Worm (Caenorhabditis elegans) whole organism, young adult: ENCODE data around the gene syp-1.

Source experiments
- B0019.2 ChIP-seq: fragments of 200-800 bp; sonication (Bioruptor generic); conservative IDR thresholded peaks from 2 replicates; pipeline ENCODE4 v1.3.6; 2022; ENCODE audit warnings: missing genetic modification reagents, missing genetic modification characterization, missing compliant biosample characterization
- B0336.3 ChIP-seq: fragments of 200-800 bp; sonication (Bioruptor generic); IDR thresholded peaks from 2 replicates; pipeline ENCODE4 v1.3.6; 2022; ENCODE audit warnings: missing genetic modification characterization, missing compliant biosample characterization
- C06A6.2 ChIP-seq: fragments of 200-800 bp; sonication (Bioruptor generic); conservative IDR thresholded peaks from 2 replicates; pipeline ENCODE4 v1.3.6; 2022; ENCODE audit warnings: missing genetic modification characterization, missing compliant biosample characterization
- F22D6.2 ChIP-seq: sonication (generic microtip); optimal IDR thresholded peaks from 2 replicates; lab custom pipeline; 2016; ENCODE audit warnings: mild to moderate bottlenecking, missing genetic modification characterization, missing compliant biosample characterization
- F49E8.2 ChIP-seq: sonication (generic microtip); optimal IDR thresholded peaks from 3 replicates; lab custom pipeline; 2017; ENCODE audit warnings: missing genetic modification characterization, mild to moderate bottlenecking, missing compliant biosample characterization, antibody characterized with exemption, moderate library complexity; ENCODE audit not compliant: insufficient read depth
- F55B11.4 ChIP-seq: sonication (generic microtip); optimal IDR thresholded peaks from 2 replicates; lab custom pipeline; 2016; ENCODE audit warnings: missing compliant biosample characterization, missing genetic modification characterization, borderline replicate concordance; ENCODE audit not compliant: insufficient read depth
- F57A8.1 ChIP-seq: fragments of 200-800 bp; sonication (Bioruptor generic); optimal IDR thresholded peaks from 2 replicates; lab custom pipeline; 2018; ENCODE audit warnings: mild to moderate bottlenecking, missing genetic modification characterization, moderate library complexity, missing compliant biosample characterization
- K12H6.12 ChIP-seq: fragments of 200-800 bp; sonication (Bioruptor generic); optimal IDR thresholded peaks from 2 replicates; lab custom pipeline; 2018; ENCODE audit warnings: mild to moderate bottlenecking, missing genetic modification characterization, missing compliant biosample characterization
- T07F8.4 ChIP-seq: sonication (generic microtip); optimal IDR thresholded peaks from 2 replicates; lab custom pipeline; 2016; ENCODE audit warnings: mild to moderate bottlenecking, missing genetic modification characterization, moderate library complexity, missing compliant biosample characterization
- Y56A3A.18 ChIP-seq: fragments of 200-800 bp; sonication (Bioruptor generic); IDR thresholded peaks from 2 replicates; pipeline ENCODE4 v1.3.6; 2022; ENCODE audit warnings: missing genetic modification reagents, missing genetic modification characterization, missing compliant biosample characterization
- Y79H2A.3 ChIP-seq: fragments of 200-800 bp; sonication (Bioruptor generic); conservative IDR thresholded peaks from 2 replicates; pipeline ENCODE4 v1.3.6; 2022; ENCODE audit warnings: missing genetic modification reagents, missing genetic modification characterization, missing compliant biosample characterization
- attf-3 ChIP-seq: fragments of 200-800 bp; sonication (Bioruptor generic); conservative IDR thresholded peaks from 2 replicates; pipeline ENCODE4 v1.3.6; 2022; ENCODE audit warnings: missing genetic modification reagents, missing genetic modification characterization, missing compliant biosample characterization
- attf-5 ChIP-seq: fragments of 200-800 bp; sonication (Bioruptor generic); optimal IDR thresholded peaks from 2 replicates; lab custom pipeline; 2018; ENCODE audit warnings: mild to moderate bottlenecking, missing genetic modification characterization, missing compliant biosample characterization
- attf-6 ChIP-seq: fragments of 200-800 bp; sonication (Bioruptor generic); IDR thresholded peaks from 2 replicates; pipeline ENCODE4 v1.3.6; 2022; ENCODE audit warnings: missing genetic modification reagents, missing genetic modification characterization, missing compliant biosample characterization
- bed-2 ChIP-seq: fragments of 200-800 bp; sonication (Bioruptor generic); IDR thresholded peaks from 2 replicates; pipeline ENCODE4 v1.3.6; 2022; ENCODE audit warnings: missing genetic modification reagents, missing genetic modification characterization, missing compliant biosample characterization
- cebp-1 ChIP-seq, 2 experiments: fragments of 200-800 bp in 1 of 2; sonication (Bioruptor generic) in 1 of 2; sonication (generic microtip) in 1 of 2; IDR thresholded peaks in 1 of 2; optimal IDR thresholded peaks in 1 of 2; 2 replicates each; pipeline versions ENCODE4 v1.3.6 to Lab custom; 2017 to 2022; ENCODE audit warnings: missing compliant biosample characterization in 2 of 2, missing genetic modification characterization in 2 of 2, mild to moderate bottlenecking in 1 of 2, missing genetic modification reagents in 1 of 2, moderate library complexity in 1 of 2
- cebp-2 ChIP-seq: fragments of 200-800 bp; sonication (Bioruptor generic); IDR thresholded peaks from 2 replicates; pipeline ENCODE4 v1.3.6; 2022; ENCODE audit warnings: missing genetic modification characterization, missing compliant biosample characterization
- ceh-40 ChIP-seq: fragments of 200-800 bp; sonication (Bioruptor generic); IDR thresholded peaks from 2 replicates; pipeline ENCODE4 v1.3.6; 2022; ENCODE audit warnings: missing genetic modification characterization, missing compliant biosample characterization
- ceh-91 ChIP-seq: fragments of 200-800 bp; sonication (Bioruptor generic); IDR thresholded peaks from 2 replicates; pipeline ENCODE4 v1.3.6; 2022; ENCODE audit warnings: missing genetic modification reagents, missing genetic modification characterization, missing compliant biosample characterization
- dpff-1 ChIP-seq: sonication (generic microtip); optimal IDR thresholded peaks from 2 replicates; lab custom pipeline; 2017; ENCODE audit warnings: mild to moderate bottlenecking, missing genetic modification characterization, missing compliant biosample characterization
- dpl-1 ChIP-seq: fragments of 150-350 bp; optimal IDR thresholded peaks from 2 replicates; lab custom pipeline; 2014; ENCODE audit warnings: missing biosample characterization, missing genetic modification reagents, missing genetic modification characterization
- egl-44 ChIP-seq: fragments of 200-800 bp; sonication (Bioruptor generic); IDR thresholded peaks from 2 replicates; pipeline ENCODE4 v1.3.6; 2022; ENCODE audit warnings: missing genetic modification reagents, missing genetic modification characterization, missing compliant biosample characterization
- fkh-3 ChIP-seq: sonication (generic microtip); optimal IDR thresholded peaks from 2 replicates; lab custom pipeline; 2016; ENCODE audit warnings: mild to moderate bottlenecking, missing genetic modification characterization, missing compliant biosample characterization
- hlh-12 ChIP-seq: sonication (generic microtip); optimal IDR thresholded peaks from 2 replicates; lab custom pipeline; 2016; ENCODE audit warnings: missing genetic modification characterization, missing compliant biosample characterization
- hmg-1.2 ChIP-seq: fragments of 200-800 bp; sonication (Bioruptor generic); IDR thresholded peaks from 2 replicates; pipeline ENCODE4 v1.3.6; 2022; ENCODE audit warnings: missing genetic modification reagents, missing genetic modification characterization, missing compliant biosample characterization
- let-607 ChIP-seq, 2 experiments: fragments of 200-800 bp in 1 of 2; sonication (Bioruptor generic) in 1 of 2; sonication (generic microtip) in 1 of 2; optimal IDR thresholded peaks; 2 replicates each; lab custom pipeline; 2016 to 2018; ENCODE audit warnings: mild to moderate bottlenecking in 2 of 2, missing compliant biosample characterization in 2 of 2, missing genetic modification characterization in 2 of 2, moderate library complexity in 2 of 2, missing genotype in 1 of 2
- lin-54 ChIP-seq: fragments of 200-800 bp; sonication (Bioruptor generic); optimal IDR thresholded peaks from 2 replicates; lab custom pipeline; 2018; ENCODE audit warnings: mild to moderate bottlenecking, missing genetic modification characterization, missing compliant biosample characterization
- madf-10 ChIP-seq: sonication (generic microtip); optimal IDR thresholded peaks from 2 replicates; lab custom pipeline; 2016; ENCODE audit warnings: mild to moderate bottlenecking, missing genetic modification characterization, missing compliant biosample characterization
- madf-6 ChIP-seq: fragments of 200-800 bp; sonication (Bioruptor generic); IDR thresholded peaks from 2 replicates; pipeline ENCODE4 v1.3.6; 2022; ENCODE audit warnings: missing genetic modification reagents, missing genetic modification characterization, missing compliant biosample characterization
- mes-4 ChIP-seq: sonication (generic microtip); optimal IDR thresholded peaks from 2 replicates; lab custom pipeline; 2016; ENCODE audit warnings: missing genotype, missing genetic modification characterization, missing compliant biosample characterization
- mxl-1 ChIP-seq: sonication (generic microtip); optimal IDR thresholded peaks from 2 replicates; lab custom pipeline; 2016; ENCODE audit warnings: missing genetic modification characterization, missing compliant biosample characterization
- nfya-1 ChIP-seq: sonication (generic microtip); optimal IDR thresholded peaks from 2 replicates; lab custom pipeline; 2017; ENCODE audit warnings: antibody characterized with exemption, missing compliant biosample characterization, missing genetic modification characterization, borderline replicate concordance; ENCODE audit not compliant: insufficient read depth
- nfya-2 ChIP-seq: fragments of 200-800 bp; sonication (Bioruptor generic); IDR thresholded peaks from 2 replicates; pipeline ENCODE4 v1.3.6; 2022; ENCODE audit warnings: missing genetic modification reagents, missing genetic modification characterization, missing compliant biosample characterization
- nfyb-1 ChIP-seq: fragments of 200-800 bp; sonication (Bioruptor generic); IDR thresholded peaks from 2 replicates; pipeline ENCODE4 v1.3.6; 2022; ENCODE audit warnings: missing genetic modification reagents, missing genetic modification characterization, missing compliant biosample characterization
- nhr-27 ChIP-seq: fragments of 200-800 bp; sonication (Bioruptor generic); optimal IDR thresholded peaks from 2 replicates; lab custom pipeline; 2018; ENCODE audit warnings: mild to moderate bottlenecking, missing genetic modification characterization, moderate library complexity, missing compliant biosample characterization
- nhr-90 ChIP-seq: sonication (generic microtip); optimal IDR thresholded peaks from 2 replicates; lab custom pipeline; 2016; ENCODE audit warnings: missing genotype, mild to moderate bottlenecking, missing genetic modification characterization, missing compliant biosample characterization
- pbrm-1 ChIP-seq: fragments of 200-800 bp; sonication (Bioruptor generic); IDR thresholded peaks from 2 replicates; pipeline ENCODE4 v1.3.6; 2022; ENCODE audit warnings: missing genetic modification reagents, missing genetic modification characterization, missing compliant biosample characterization
- rcor-1 ChIP-seq: fragments of 200-800 bp; sonication (Bioruptor generic); IDR thresholded peaks from 2 replicates; pipeline ENCODE4 v1.3.6; 2022; ENCODE audit warnings: missing genetic modification reagents, missing genetic modification characterization, missing compliant biosample characterization
- repo-1 ChIP-seq: sonication (generic microtip); optimal IDR thresholded peaks from 2 replicates; lab custom pipeline; 2017; ENCODE audit warnings: mild to moderate bottlenecking, missing genetic modification characterization, missing compliant biosample characterization
- rpc-1 ChIP-seq, 2 experiments: fragments of 150-350 bp in 1 of 2; sonication (generic microtip) in 1 of 2; optimal IDR thresholded peaks; 2 replicates each; lab custom pipeline; 2014 to 2018; ENCODE audit warnings: missing biosample characterization in 1 of 2, missing genetic modification characterization in 1 of 2, missing genetic modification reagents in 1 of 2, missing genotype in 1 of 2
- sea-2 ChIP-seq: fragments of 200-800 bp; sonication (Bioruptor generic); IDR thresholded peaks from 2 replicates; pipeline ENCODE4 v1.3.6; 2022; ENCODE audit warnings: missing genetic modification characterization, missing compliant biosample characterization
- snpc-3.4 ChIP-seq: sonication (generic microtip); optimal IDR thresholded peaks from 2 replicates; lab custom pipeline; 2017; ENCODE audit warnings: missing genetic modification characterization, mild to moderate bottlenecking, missing compliant biosample characterization, antibody characterized with exemption, moderate library complexity, missing genotype, missing genetic modification reagents
- tbp1 ChIP-seq: fragments of 200-800 bp; sonication (Bioruptor generic); optimal IDR thresholded peaks from 2 replicates; lab custom pipeline; 2018; ENCODE audit warnings: mild to moderate bottlenecking, missing genetic modification characterization, missing compliant biosample characterization
- tbx-9 ChIP-seq: sonication (generic microtip); optimal IDR thresholded peaks from 2 replicates; lab custom pipeline; 2016; ENCODE audit warnings: borderline replicate concordance, missing genetic modification characterization, inconsistent platforms, missing compliant biosample characterization
- ztf-22 ChIP-seq: fragments of 200-800 bp; sonication (Bioruptor generic); optimal IDR thresholded peaks from 2 replicates; lab custom pipeline; 2018; ENCODE audit warnings: mild to moderate bottlenecking, missing genetic modification characterization, moderate library complexity, missing compliant biosample characterization
- ztf-25 ChIP-seq: fragments of 200-800 bp; sonication (Bioruptor generic); IDR thresholded peaks from 2 replicates; pipeline ENCODE4 v1.3.6; 2022; ENCODE audit warnings: missing genetic modification reagents, missing genetic modification characterization, missing compliant biosample characterization
- ztf-28 ChIP-seq: fragments of 200-800 bp; sonication (Bioruptor generic); IDR thresholded peaks from 2 replicates; pipeline ENCODE4 v1.3.6; 2022; ENCODE audit warnings: missing genetic modification reagents, missing genetic modification characterization, missing compliant biosample characterization

Gene syp-1

ce11 chrV:16370039-16370438 lies 34.0 kb upstream of the syp-1 start (continued):
- TF ChIP-seq bed-2 (0 out of 2 replicates have a peak, but pooled peaks have one; percentile 60), sea-2 (GFP tag; lab: Robert Waterston, UW) (0 out of 2 replicates have a peak, but pooled peaks have one; percentile 29), rpc-1 (optimal IDR thresholded peaks at IDR 0.05; lab: Kevin White, UChicago) (peak; percentile 92), rpc-1 (tag; optimal IDR thresholded peaks at IDR 0.05; lab: Kevin White, UChicago) (peak; percentile 88), nfya-2 (GFP tag; lab: Robert Waterston, UW) (0 out of 2 replicates have a peak, but pooled peaks have one; percentile 42), ztf-25 (GFP tag; lab: Robert Waterston, UW) (peak; percentile 84; the same call in 1 of the 2 replicates), F57A8.1 (GFP tag; lab: Kevin White, UChicago) (peak; percentile 62), F22D6.2 (tag; lab: Kevin White, UChicago) (peak; percentile 27), Y79H2A.3 (GFP tag; lab: Robert Waterston, UW) (0 out of 2 replicates have a peak, but pooled peaks have one; percentile 58), let-607 (tag; optimal IDR thresholded peaks at IDR 0.05; lab: Kevin White, UChicago) (peak; percentile 44 to 66), dpff-1 (peak; percentile 77), tbp1 (GFP tag; lab: Kevin White, UChicago) (peak; percentile 91), egl-44 (GFP tag; lab: Robert Waterston, UW) (peak; percentile 92), attf-3 (GFP tag; lab: Robert Waterston, UW) (no peak), nfya-1 (tag; lab: Kevin White, UChicago) (no peak), ceh-91 (GFP tag; lab: Robert Waterston, UW) (0 out of 2 replicates have a peak, but pooled peaks have one; percentile 52), F49E8.2 (tag; lab: Kevin White, UChicago) (peak; percentile 65), ztf-22 (GFP tag; lab: Kevin White, UChicago) (no peak), attf-6 (GFP tag; lab: Robert Waterston, UW) (peak; percentile 88), ztf-28 (GFP tag; lab: Robert Waterston, UW) (peak; percentile 88), repo-1 (tag; lab: Kevin White, UChicago) (peak; percentile 89), pbrm-1 (GFP tag; lab: Robert Waterston, UW) (peak; percentile 89), attf-5 (peak; percentile 83), snpc-3.4 (tag; lab: Kevin White, UChicago) (peak; percentile 58), madf-6 (GFP tag; lab: Robert Waterston, UW) (peak; percentile 64; the same call in 1 of the 2 replicates), F55B11.4 (tag; lab: Kevin White, UChicago) (no peak), hmg-1.2 (GFP tag; lab: Robert Waterston, UW) (peak; percentile 77), mxl-1 (tag; lab: Kevin White, UChicago) (peak; percentile 94), rcor-1 (GFP tag; lab: Robert Waterston, UW) (peak; percentile 72), mes-4 (tag; lab: Kevin White, UChicago) (peak; percentile 38), cebp-2 (GFP tag; lab: Robert Waterston, UW) (peak; percentile 87), Y56A3A.18 (GFP tag; lab: Robert Waterston, UW) (peak; percentile 92), hlh-12 (tag; lab: Kevin White, UChicago) (no peak), C06A6.2 (GFP tag; lab: Robert Waterston, UW) (peak; percentile 59; the same call in 1 of the 2 replicates), nhr-90 (tag; lab: Kevin White, UChicago) (peak; percentile 95), madf-10 (tag; lab: Kevin White, UChicago) (peak; percentile 68), dpl-1 (GFP tag; lab: Kevin White, UChicago) (no peak), B0336.3 (GFP tag; lab: Robert Waterston, UW) (peak; percentile 92), lin-54 (GFP tag; lab: Kevin White, UChicago) (peak; percentile 76), fkh-3 (tag; lab: Kevin White, UChicago) (peak; percentile 88), nhr-27 (tag; lab: Kevin White, UChicago) (peak; percentile 67), tbx-9 (tag; lab: Kevin White, UChicago) (no peak), nfyb-1 (GFP tag; lab: Robert Waterston, UW) (peak; percentile 88), cebp-1 (GFP tag; IDR thresholded peaks at IDR 0.05; lab: Robert Waterston, UW) (peak; percentile 76), cebp-1 (tag; optimal IDR thresholded peaks at IDR 0.05; lab: Kevin White, UChicago) (peak; percentile 78), T07F8.4 (peak; percentile 82), ceh-40 (GFP tag; lab: Robert Waterston, UW) (no peak), K12H6.12 (tag; lab: Kevin White, UChicago) (peak; percentile 61), B0019.2 (peak; percentile 26; the same call in 1 of the 2 replicates)
